Worm (Caenorhabditis elegans) whole organism, young adult: ENCODE data around the gene ZK180.5.

Source experiments
- Y53G8AR.9 ChIP-seq: fragments of 200-800 bp; sonication (Bioruptor generic); conservative IDR thresholded peaks from 2 replicates; pipeline ENCODE4 v1.3.6; 2022; ENCODE audit warnings: missing genetic modification reagents, missing genetic modification characterization, missing compliant biosample characterization
- die-1 ChIP-seq: sonication (generic microtip); optimal IDR thresholded peaks from 2 replicates; lab custom pipeline; 2016; ENCODE audit warnings: missing genotype, mild to moderate bottlenecking, missing genetic modification characterization, missing compliant biosample characterization
- him-1 ChIP-seq: sonication (generic microtip); optimal IDR thresholded peaks from 2 replicates; lab custom pipeline; 2016; ENCODE audit warnings: missing genotype, missing genetic modification reagents, missing genetic modification characterization, missing compliant biosample characterization
- lsy-27 ChIP-seq: sonication (generic microtip); optimal IDR thresholded peaks from 2 replicates; lab custom pipeline; 2017; ENCODE audit warnings: missing genetic modification characterization, mild to moderate bottlenecking, missing compliant biosample characterization, antibody characterized with exemption, missing genotype, borderline replicate concordance; ENCODE audit not compliant: insufficient read depth
- pbrm-1 ChIP-seq: fragments of 200-800 bp; sonication (Bioruptor generic); IDR thresholded peaks from 2 replicates; pipeline ENCODE4 v1.3.6; 2022; ENCODE audit warnings: missing genetic modification reagents, missing genetic modification characterization, missing compliant biosample characterization
- rcor-1 ChIP-seq: fragments of 200-800 bp; sonication (Bioruptor generic); IDR thresholded peaks from 2 replicates; pipeline ENCODE4 v1.3.6; 2022; ENCODE audit warnings: missing genetic modification reagents, missing genetic modification characterization, missing compliant biosample characterization
- unc-62 ChIP-seq: fragments of 150-350 bp; optimal IDR thresholded peaks from 2 replicates; lab custom pipeline; 2014; ENCODE audit warnings: missing biosample characterization, missing genetic modification reagents, missing genetic modification characterization

DNA sequence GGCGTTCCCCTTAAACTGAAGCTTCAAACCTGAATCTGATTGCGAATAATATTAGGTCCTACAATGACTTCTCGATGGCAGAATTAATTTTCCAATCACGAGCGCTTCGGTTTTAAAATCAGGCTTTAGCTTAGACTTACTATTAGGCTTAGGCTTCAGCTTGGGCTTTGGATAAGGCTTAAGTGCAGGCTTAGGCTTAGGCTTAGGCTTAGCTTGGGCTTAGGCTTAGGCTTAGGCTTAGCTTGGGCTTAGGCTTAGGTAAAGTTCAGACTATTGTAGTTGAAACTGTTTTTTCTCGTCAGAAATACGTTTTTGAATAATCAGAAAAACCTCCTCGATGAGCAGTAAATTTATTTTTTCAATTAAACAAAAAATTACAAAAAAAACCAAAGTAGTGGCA, 9.8 kb upstream of the ZK180.5 start:
- TF ChIP-seq Y53G8AR.9 (GFP tag; lab: Robert Waterston, UW) = no peak
- TF ChIP-seq die-1 (tag; lab: Kevin White, UChicago) = no peak
- TF ChIP-seq him-1 = no peak
- TF ChIP-seq lsy-27 (tag; lab: Kevin White, UChicago) = no peak
- TF ChIP-seq rcor-1 (GFP tag; lab: Robert Waterston, UW) = no peak
- no peak for TF ChIP-seq pbrm-1
- TF ChIP-seq unc-62 = no peak
